Worm (Caenorhabditis elegans) whole organism, L3 larva: ENCODE data around the gene W10C6.2.
A peak's percentile ranks its signal among the peaks of the same experiment; 100 is the strongest.

Source experiments
- aly-2 ChIP-seq: fragments of 150-350 bp; optimal IDR thresholded peaks from 2 replicates; lab custom pipeline; 2014; ENCODE audit warnings: missing biosample characterization, missing genetic modification characterization
- ceh-16 ChIP-seq: sonication (generic microtip); optimal IDR thresholded peaks from 2 replicates; lab custom pipeline; 2017; ENCODE audit warnings: missing biosample characterization, missing genetic modification characterization
- ceh-9 ChIP-seq: sonication (generic microtip); optimal IDR thresholded peaks from 2 replicates; lab custom pipeline; 2018; ENCODE audit warnings: missing biosample characterization, missing genetic modification characterization
- egl-27 ChIP-seq: sonication (generic microtip); optimal IDR thresholded peaks from 4 replicates; lab custom pipeline; 2017; ENCODE audit warnings: missing biosample characterization, missing genetic modification reagents, missing genetic modification characterization
- fkh-10 ChIP-seq: sonication (generic microtip); optimal IDR thresholded peaks from 2 replicates; lab custom pipeline; 2017; ENCODE audit warnings: missing biosample characterization, missing genetic modification reagents, missing genetic modification characterization
- lsy-12 ChIP-seq: sonication (generic microtip); optimal IDR thresholded peaks from 2 replicates; lab custom pipeline; 2016; ENCODE audit warnings: mild to moderate bottlenecking, missing genetic modification characterization, missing compliant biosample characterization
- nhr-11 ChIP-seq: fragments of 150-350 bp; optimal IDR thresholded peaks from 2 replicates; lab custom pipeline; 2014; ENCODE audit warnings: missing biosample characterization, missing genetic modification characterization
- nhr-25 ChIP-seq: sonication (generic microtip); optimal IDR thresholded peaks from 2 replicates; lab custom pipeline; 2017; ENCODE audit warnings: missing biosample characterization, missing genetic modification characterization
- nhr-77 ChIP-seq: fragments of 150-350 bp; optimal IDR thresholded peaks from 2 replicates; lab custom pipeline; 2014; ENCODE audit warnings: missing biosample characterization, missing genetic modification characterization
- pqm-1 ChIP-seq: fragments of 150-350 bp; optimal IDR thresholded peaks from 2 replicates; lab custom pipeline; 2017; ENCODE audit warnings: missing biosample characterization, missing genetic modification characterization, inconsistent platforms
- snpc-4 ChIP-seq: fragments of 150-350 bp; optimal IDR thresholded peaks from 2 replicates; lab custom pipeline; 2014; ENCODE audit warnings: missing biosample characterization, missing genetic modification characterization
- unc-62 ChIP-seq: fragments of 150-350 bp; sonication (generic microtip); optimal IDR thresholded peaks from 4 replicates; lab custom pipeline; 2014; ENCODE audit warnings: missing biosample characterization, missing genetic modification reagents, missing genetic modification characterization

- TF ChIP-seq unc-62 (GFP tag; lab: Kevin White, UChicago) (no peak), ceh-9 (tag; lab: Kevin White, UChicago) (no peak), nhr-11 (no peak), aly-2 (tag; lab: Kevin White, UChicago) (peak; percentile 78), fkh-10 (GFP tag; lab: Kevin White, UChicago) (no peak), pqm-1 (tag; lab: Kevin White, UChicago) (no peak), egl-27 (tag; lab: Kevin White, UChicago) (no peak), snpc-4 (tag; lab: Kevin White, UChicago) (peak; percentile 99), ceh-16 (tag; lab: Kevin White, UChicago) (no peak), nhr-77 (peak; percentile 43), nhr-25 (peak; percentile 65), lsy-12 (tag; lab: Kevin White, UChicago) (peak; percentile 65)
Observed at ce11 chrII:11167039-11167438, 45.3 kb upstream of the W10C6.2 start.
